Worm (Caenorhabditis elegans) whole organism, L3 larva: Measurements from ENCODE around the gene fbxc-25.
"Not testable (repeated sequence)": the region's sequence is repeated elsewhere in the genome, so short reads cannot be mapped to it uniquely, and the experiment has no call there.

Source experiments
- ZK546.5 ChIP-seq: sonication (generic microtip); optimal IDR thresholded peaks from 2 replicates; lab custom pipeline; 2017; ENCODE audit warnings: missing biosample characterization, missing genetic modification characterization
- aly-2 ChIP-seq: fragments of 150-350 bp; optimal IDR thresholded peaks from 2 replicates; lab custom pipeline; 2014; ENCODE audit warnings: missing biosample characterization, missing genetic modification characterization
- ama-1 ChIP-seq: fragments of 150-350 bp; optimal IDR thresholded peaks from 2 replicates; lab custom pipeline; 2018
- ceh-16 ChIP-seq: sonication (generic microtip); optimal IDR thresholded peaks from 2 replicates; lab custom pipeline; 2017; ENCODE audit warnings: missing biosample characterization, missing genetic modification characterization
- ceh-28 ChIP-seq: fragments of 150-350 bp; optimal IDR thresholded peaks from 2 replicates; lab custom pipeline; 2014; ENCODE audit warnings: missing biosample characterization, missing genetic modification reagents, missing genetic modification characterization
- ceh-82 ChIP-seq: fragments of 150-350 bp; optimal IDR thresholded peaks from 2 replicates; lab custom pipeline; 2014; ENCODE audit warnings: missing biosample characterization, missing genetic modification characterization
- ceh-9 ChIP-seq: sonication (generic microtip); optimal IDR thresholded peaks from 2 replicates; lab custom pipeline; 2018; ENCODE audit warnings: missing biosample characterization, missing genetic modification characterization
- egl-5 ChIP-seq: fragments of 150-350 bp; optimal IDR thresholded peaks from 2 replicates; lab custom pipeline; 2017; ENCODE audit warnings: missing biosample characterization, missing genetic modification reagents, missing genetic modification characterization, inconsistent platforms
- elt-2 ChIP-seq: sonication (generic microtip); optimal IDR thresholded peaks from 2 replicates; lab custom pipeline; 2016; ENCODE audit warnings: missing genetic modification reagents, mild to moderate bottlenecking, missing genetic modification characterization, missing compliant biosample characterization
- eor-1 ChIP-seq, 2 experiments: fragments of 150-350 bp; optimal IDR thresholded peaks; 2 replicates each; lab custom pipeline; 2014 to 2018; ENCODE audit warnings: missing biosample characterization in 2 of 2, missing genetic modification characterization in 2 of 2
- fkh-2 ChIP-seq: fragments of 150-350 bp; optimal IDR thresholded peaks from 2 replicates; lab custom pipeline; 2014; ENCODE audit warnings: missing biosample characterization, missing genetic modification reagents, missing genetic modification characterization
- fos-1 ChIP-seq: fragments of 150-350 bp; optimal IDR thresholded peaks from 2 replicates; lab custom pipeline; 2014; ENCODE audit warnings: missing biosample characterization, missing genetic modification characterization
- hmg-11 ChIP-seq: sonication (generic microtip); optimal IDR thresholded peaks from 2 replicates; lab custom pipeline; 2016; ENCODE audit warnings: missing genetic modification characterization, missing compliant biosample characterization
- jun-1 ChIP-seq: fragments of 150-350 bp; optimal IDR thresholded peaks from 2 replicates; lab custom pipeline; 2014; ENCODE audit warnings: missing biosample characterization, missing genetic modification reagents, missing genetic modification characterization
- lin-15B ChIP-seq: fragments of 150-350 bp; optimal IDR thresholded peaks from 2 replicates; lab custom pipeline; 2014; ENCODE audit warnings: missing biosample characterization, missing genetic modification characterization
- lin-39 ChIP-seq: fragments of 150-350 bp; optimal IDR thresholded peaks from 2 replicates; lab custom pipeline; 2018; ENCODE audit warnings: missing biosample characterization, missing genetic modification reagents, missing genetic modification characterization
- nfya-1 ChIP-seq: sonication (generic microtip); optimal IDR thresholded peaks from 2 replicates; lab custom pipeline; 2017; ENCODE audit warnings: missing genetic modification characterization, mild to moderate bottlenecking, missing compliant biosample characterization, antibody characterized with exemption, moderate library complexity; ENCODE audit not compliant: insufficient read depth
- nhr-11 ChIP-seq: fragments of 150-350 bp; optimal IDR thresholded peaks from 2 replicates; lab custom pipeline; 2014; ENCODE audit warnings: missing biosample characterization, missing genetic modification characterization
- nhr-23 ChIP-seq: fragments of 150-350 bp; optimal IDR thresholded peaks from 2 replicates; lab custom pipeline; 2014; ENCODE audit warnings: missing biosample characterization, missing genetic modification reagents, missing genetic modification characterization
- nhr-25 ChIP-seq: sonication (generic microtip); optimal IDR thresholded peaks from 2 replicates; lab custom pipeline; 2017; ENCODE audit warnings: missing biosample characterization, missing genetic modification characterization
- nhr-28 ChIP-seq: fragments of 150-350 bp; optimal IDR thresholded peaks from 2 replicates; lab custom pipeline; 2014; ENCODE audit warnings: missing biosample characterization, missing genetic modification characterization
- nhr-43 ChIP-seq: sonication (generic microtip); optimal IDR thresholded peaks from 2 replicates; lab custom pipeline; 2016; ENCODE audit warnings: mild to moderate bottlenecking, missing genetic modification characterization, missing compliant biosample characterization; ENCODE audit not compliant: poor library complexity, severe bottlenecking
- nhr-77 ChIP-seq: fragments of 150-350 bp; optimal IDR thresholded peaks from 2 replicates; lab custom pipeline; 2014; ENCODE audit warnings: missing biosample characterization, missing genetic modification characterization
- pqm-1 ChIP-seq: fragments of 150-350 bp; optimal IDR thresholded peaks from 2 replicates; lab custom pipeline; 2017; ENCODE audit warnings: missing biosample characterization, missing genetic modification characterization, inconsistent platforms
- skn-1 ChIP-seq: fragments of 150-350 bp; optimal IDR thresholded peaks from 2 replicates; lab custom pipeline; 2014; ENCODE audit warnings: missing biosample characterization, missing genetic modification characterization
- snpc-4 ChIP-seq: fragments of 150-350 bp; optimal IDR thresholded peaks from 2 replicates; lab custom pipeline; 2014; ENCODE audit warnings: missing biosample characterization, missing genetic modification characterization
- unc-39 ChIP-seq: sonication (generic microtip); optimal IDR thresholded peaks from 4 replicates; lab custom pipeline; 2017; ENCODE audit warnings: missing biosample characterization, missing genetic modification characterization
- unc-62 ChIP-seq: fragments of 150-350 bp; sonication (generic microtip); optimal IDR thresholded peaks from 4 replicates; lab custom pipeline; 2014; ENCODE audit warnings: missing biosample characterization, missing genetic modification reagents, missing genetic modification characterization
- zag-1 ChIP-seq: fragments of 150-350 bp; optimal IDR thresholded peaks from 2 replicates; lab custom pipeline; 2014; ENCODE audit warnings: missing biosample characterization, missing genetic modification characterization
- ztf-4 ChIP-seq: fragments of 150-350 bp; optimal IDR thresholded peaks from 2 replicates; lab custom pipeline; 2014; ENCODE audit warnings: missing biosample characterization, missing genetic modification characterization

fbxc-25 gene

DNA sequence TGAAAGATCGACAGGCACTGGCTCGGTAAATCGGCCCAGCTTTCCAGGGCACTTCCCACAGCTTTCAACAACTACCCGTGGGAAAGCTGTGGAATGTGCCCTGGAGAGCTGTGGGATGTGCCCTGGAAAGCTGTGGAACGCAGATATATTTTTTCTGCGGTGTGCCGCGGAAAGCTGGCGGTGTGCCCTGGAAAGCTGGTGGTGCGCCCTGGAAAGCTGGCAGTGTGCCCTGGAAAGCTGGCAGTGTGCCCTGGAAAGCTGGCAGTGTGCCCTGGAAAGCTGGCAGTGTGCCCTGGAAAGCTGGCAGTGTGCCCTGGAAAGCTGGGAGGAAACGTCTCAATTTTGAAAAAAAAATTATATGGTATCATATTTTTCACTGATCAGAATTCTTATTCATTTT lies 22.3 kb downstream of the fbxc-25 start:
- TF ChIP-seq elt-2 (tag; lab: Kevin White, UChicago) (no peak), skn-1 (tag; lab: Kevin White, UChicago) (no peak), lin-15B (tag; lab: Kevin White, UChicago) (no peak), nhr-25 (no peak), ZK546.5 (tag; lab: Kevin White, UChicago) (no peak), ceh-28 (tag; lab: Kevin White, UChicago) (no peak), nhr-23 (tag; lab: Kevin White, UChicago) (no peak), ceh-16 (tag; lab: Kevin White, UChicago) (no peak), fkh-2 (tag; lab: Kevin White, UChicago) (no peak), nhr-77 (no peak), ceh-9 (tag; lab: Kevin White, UChicago) (no peak), aly-2 (tag; lab: Kevin White, UChicago) (no peak), ama-1 (lab: Kevin White, UChicago) (no peak)

DNA sequence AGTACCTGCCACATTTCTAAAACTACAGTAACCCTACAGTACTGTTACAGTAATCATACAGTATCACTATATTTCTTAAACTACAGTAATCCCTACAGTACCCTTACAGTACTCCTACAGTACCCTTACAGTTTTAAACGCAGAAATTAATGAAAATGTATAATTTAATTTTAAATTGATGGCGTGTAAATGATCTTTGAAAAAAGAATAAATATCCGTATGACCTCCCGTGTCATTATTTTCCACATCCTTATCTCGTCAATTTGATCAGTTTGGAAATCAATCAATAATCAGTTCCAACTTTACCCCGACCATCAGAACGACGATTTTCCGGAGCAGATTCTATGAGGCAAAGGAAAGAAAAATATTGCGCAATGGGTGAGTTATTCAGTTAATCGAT lies 41.2 kb downstream of the fbxc-25 start, which contains the start of gene K09F6.3:
TSS of gene K09F6.3 (plus strand) at position 301 of the 400 bp plus-strand sequence.
- not testable (repeated sequence) for TF ChIP-seq nhr-43 (tag; lab: Kevin White, UChicago); fos-1; lin-39

DNA sequence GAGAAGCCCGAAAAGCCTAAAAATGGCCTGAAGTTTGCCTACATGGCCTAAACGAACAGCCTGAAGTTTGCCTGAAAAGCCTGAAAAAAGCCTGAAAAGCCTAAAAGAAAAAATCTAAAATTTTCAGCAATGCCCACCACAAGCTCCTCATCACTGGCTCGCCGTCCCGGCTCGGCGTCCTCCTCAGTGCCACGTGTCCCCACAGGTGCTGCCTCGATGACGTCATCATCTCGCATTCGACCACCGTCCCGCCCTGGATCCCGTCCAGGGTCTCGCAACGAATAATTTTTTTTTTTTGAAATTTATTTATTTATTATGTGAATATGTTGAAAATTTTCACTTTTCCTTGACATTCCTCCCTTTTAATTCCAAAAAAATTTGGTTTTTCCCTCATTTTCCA lies 42.4 kb downstream of the fbxc-25 start:
- no peak for TF ChIP-seq nfya-1
- TF ChIP-seq skn-1 (tag; lab: Kevin White, UChicago) = no peak
- TF ChIP-seq fkh-2 (tag; lab: Kevin White, UChicago) = no peak
- TF ChIP-seq unc-39 = no peak
- no peak for TF ChIP-seq nhr-43 (tag; lab: Kevin White, UChicago)
- TF ChIP-seq nhr-25 = no peak
- TF ChIP-seq jun-1 = no peak
- TF ChIP-seq snpc-4 (tag; lab: Kevin White, UChicago) = no peak

DNA sequence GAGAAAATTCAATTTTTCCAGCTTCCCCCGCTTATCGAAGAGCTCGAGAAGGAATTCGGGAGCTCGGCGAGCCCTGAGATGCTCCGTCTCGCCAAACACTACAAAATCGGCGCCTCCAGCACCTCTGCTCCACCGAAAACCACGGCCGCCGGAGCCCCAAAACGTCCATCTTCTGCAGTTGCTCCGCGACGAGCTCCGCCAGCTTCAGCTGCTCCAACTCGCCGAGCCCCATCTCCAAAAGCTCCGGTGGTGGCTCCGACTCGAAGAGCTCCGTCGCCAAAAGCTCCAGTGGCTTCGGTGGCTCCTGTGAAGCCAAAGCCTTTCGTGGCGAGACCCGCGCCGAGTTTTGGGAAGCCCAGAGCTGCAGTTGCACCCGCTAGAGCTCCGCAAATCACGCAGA lies 44.4 kb downstream of the fbxc-25 start:
- TF ChIP-seq ceh-82 (tag; lab: Kevin White, UChicago) (no peak), nhr-77 (no peak), ztf-4 (tag; lab: Kevin White, UChicago) (no peak), ZK546.5 (tag; lab: Kevin White, UChicago) (no peak), unc-62 (GFP tag; lab: Kevin White, UChicago) (no peak), zag-1 (tag; lab: Kevin White, UChicago) (no peak), nhr-11 (no peak), snpc-4 (tag; lab: Kevin White, UChicago) (no peak), nhr-28 (no peak), pqm-1 (tag; lab: Kevin White, UChicago) (no peak), egl-5 (tag; lab: Kevin White, UChicago) (no peak), unc-39 (no peak), eor-1 (tag; optimal IDR thresholded peaks at IDR 0.05; lab: Kevin White, UChicago) (no peak), hmg-11 (tag; lab: Kevin White, UChicago) (no peak), lin-15B (tag; lab: Kevin White, UChicago) (no peak)
